Worm (Caenorhabditis elegans): ENCODE results near the gene C25G4.3.

Gene C25G4.3

ce11 chrIV:12417536-12418195, 28.0 kb downstream of the C25G4.3 start, which contains the start of gene F08G5.3 (continued):
- TF ChIP-seq cebp-1 (GFP tag; IDR thresholded peaks at IDR 0.05) (peak; percentile 70), cebp-1 (tag; optimal IDR thresholded peaks at IDR 0.05) (peak; percentile 85), F57A8.1 (GFP tag; optimal IDR thresholded peaks at IDR 0.05) (no peak)

- TF ChIP-seq ekl-4 (GFP tag; IDR thresholded peaks at IDR 0.05) (no peak), bed-2 (GFP tag; IDR thresholded peaks at IDR 0.05) (no peak), rec-8 (tag; optimal IDR thresholded peaks at IDR 0.05) (no peak), dox-1 (GFP tag; IDR thresholded peaks at IDR 0.05) (peak; percentile 50), Y53G8AR.9 (GFP tag; conservative IDR thresholded peaks at IDR 0.05) (no peak), F33H1.4 (GFP tag; IDR thresholded peaks at IDR 0.05) (peak; percentile 31; the same call in 1 of the 2 replicates), nhr-90 (tag; optimal IDR thresholded peaks at IDR 0.05) (peak; percentile 17), cebp-1 (GFP tag; IDR thresholded peaks at IDR 0.05) (no peak), cebp-1 (tag; optimal IDR thresholded peaks at IDR 0.05) (peak; percentile 44), xnd-1 (tag; optimal IDR thresholded peaks at IDR 0.05) (no peak), hmg-20 (GFP tag; IDR thresholded peaks at IDR 0.05) (no peak), zim-3 (tag; optimal IDR thresholded peaks at IDR 0.05) (peak; percentile 33), tbp1 (GFP tag; optimal IDR thresholded peaks at IDR 0.05) (peak; percentile 92), unc-62 (GFP tag; optimal IDR thresholded peaks at IDR 0.05) (no peak), ceh-40 (GFP tag; IDR thresholded peaks at IDR 0.05) (no peak), tbx-9 (tag; optimal IDR thresholded peaks at IDR 0.05; ENCODE audit: borderline replicate concordance) (no peak), B0019.2 (GFP tag; conservative IDR thresholded peaks at IDR 0.05) (no peak), sea-2 (GFP tag; IDR thresholded peaks at IDR 0.05) (no peak), B0035.1 (tag; optimal IDR thresholded peaks at IDR 0.05) (no peak), egrh-3 (GFP tag; IDR thresholded peaks at IDR 0.05) (no peak), atf-7 (tag; optimal IDR thresholded peaks at IDR 0.05) (peak; percentile 11), nhr-80 (tag; optimal IDR thresholded peaks at IDR 0.05) (peak; percentile 10), D2030.7 (GFP tag; IDR thresholded peaks at IDR 0.05) (peak; percentile 28; the same call in 1 of the 2 replicates), sptf-2 (GFP tag; optimal IDR thresholded peaks at IDR 0.05) (no peak), hsf-1 (GFP tag; IDR thresholded peaks at IDR 0.05) (peak; percentile 59; the same call in 1 of the 2 replicates), ztf-3 (GFP tag; optimal IDR thresholded peaks at IDR 0.05) (no peak), F57A8.1 (GFP tag; optimal IDR thresholded peaks at IDR 0.05) (no peak), ama-1 (optimal IDR thresholded peaks at IDR 0.05) (no peak), ama-1 (GFP tag; optimal IDR thresholded peaks at IDR 0.05) (no peak), F39B2.1 (GFP tag; IDR thresholded peaks at IDR 0.05) (no peak), dpff-1 (tag; optimal IDR thresholded peaks at IDR 0.05) (no peak), die-1 (tag; optimal IDR thresholded peaks at IDR 0.05) (peak; percentile 60), F49E8.2 (tag; optimal IDR thresholded peaks at IDR 0.05; ENCODE audit: insufficient read depth) (peak; percentile 40), ceh-58 (GFP tag; IDR thresholded peaks at IDR 0.05) (no peak), nhr-120 (GFP tag; IDR thresholded peaks at IDR 0.05) (no peak), lin-54 (GFP tag; optimal IDR thresholded peaks at IDR 0.05) (peak; percentile 13), Y56A3A.18 (GFP tag; IDR thresholded peaks at IDR 0.05) (no peak), mel-28 (tag; optimal IDR thresholded peaks at IDR 0.05; ENCODE audit: borderline replicate concordance) (no peak), ceh-27 (GFP tag; optimal IDR thresholded peaks at IDR 0.05) (no peak), ceh-79 (tag; optimal IDR thresholded peaks at IDR 0.05) (no peak), ZK185.1 (tag; optimal IDR thresholded peaks at IDR 0.05; ENCODE audit: poor library complexity, severe bottlenecking) (peak; percentile 43), nfyb-1 (GFP tag; IDR thresholded peaks at IDR 0.05) (peak; percentile 41; the same call in 1 of the 2 replicates), lsl-1 (GFP tag; optimal IDR thresholded peaks at IDR 0.05) (peak; percentile 41), nhr-27 (tag; optimal IDR thresholded peaks at IDR 0.05) (no peak)
Observed at ce11 chrIV:12416629-12417404, 28.9 kb downstream of the C25G4.3 start.

Measured in whole organism, young adult.